Worm (Caenorhabditis elegans) whole organism, L4/young adult: ENCODE measurements around the gene rsa-2.

Experiments used
- W03F9.2 ChIP-seq: fragments of 150-350 bp; optimal IDR thresholded peaks from 2 replicates; lab custom pipeline; 2014; ENCODE audit warnings: missing biosample characterization, missing genetic modification characterization
- dao-5 ChIP-seq: sonication (generic microtip); optimal IDR thresholded peaks from 2 replicates; lab custom pipeline; 2016; ENCODE audit warnings: missing genotype, missing genetic modification characterization, moderate library complexity, missing compliant biosample characterization
- him-1 ChIP-seq: sonication (generic microtip); optimal IDR thresholded peaks from 2 replicates; lab custom pipeline; 2016; ENCODE audit warnings: missing genotype, missing genetic modification reagents, missing genetic modification characterization, missing compliant biosample characterization

DNA sequence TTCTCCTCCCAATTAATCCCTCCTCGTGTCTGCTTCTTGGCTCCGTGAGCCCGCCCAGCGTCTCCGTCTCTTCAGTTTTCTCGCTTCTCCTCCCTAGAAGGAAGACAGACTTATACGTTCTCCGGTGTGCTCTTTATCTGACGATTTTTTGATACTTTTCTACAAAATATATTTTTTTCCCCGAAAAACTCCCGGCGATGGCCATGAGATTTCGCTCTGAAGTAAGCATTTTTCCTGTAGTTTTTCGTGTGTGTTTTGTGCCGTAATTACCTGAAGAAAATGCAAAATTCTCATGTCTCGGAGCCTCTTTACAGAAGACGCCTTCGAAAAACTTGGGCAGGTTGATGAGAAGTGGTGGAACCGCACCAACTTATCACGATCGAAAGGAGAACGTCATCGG is 26.6 kb upstream of the rsa-2 start, which contains the start of gene spat-2:
- TF ChIP-seq him-1 (no peak), dao-5 (tag; lab: Kevin White, UChicago) (no peak), W03F9.2 (tag; lab: Kevin White, UChicago) (no peak)
